Worm (Caenorhabditis elegans): ENCODE measurements around the gene Y68A4A.10.

DNA sequence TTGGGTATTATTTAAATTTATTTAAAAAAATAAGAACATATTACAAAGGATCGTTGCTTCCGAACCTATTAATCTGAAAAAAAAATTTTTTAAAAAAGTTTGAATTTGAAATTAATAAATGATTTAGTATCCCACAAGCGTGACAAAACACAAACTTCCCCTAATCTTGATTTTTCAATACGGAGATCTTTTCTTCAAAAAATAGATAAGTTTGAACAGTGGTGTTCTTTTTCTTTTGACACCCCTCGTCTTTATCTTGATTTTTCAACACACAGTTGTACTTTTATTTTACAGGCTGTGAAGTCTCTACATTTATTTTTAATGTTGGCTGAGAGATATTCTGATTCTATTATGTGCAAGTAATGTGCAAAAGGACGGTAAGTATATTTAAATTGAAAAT, 34.4 kb downstream of the Y68A4A.10 start, which contains the start of gene T19C9.10:
- TF ChIP-seq flt-1 (GFP tag; IDR thresholded peaks at IDR 0.05) = no peak
- no peak for TF ChIP-seq tab-1 (GFP tag; IDR thresholded peaks at IDR 0.05)
- TF ChIP-seq ref-1 (GFP tag; conservative IDR thresholded peaks at IDR 0.05) = no peak
- TF ChIP-seq cog-1 (tag; optimal IDR thresholded peaks at IDR 0.05) = no peak
- TF ChIP-seq klf-2 (GFP tag; conservative IDR thresholded peaks at IDR 0.05) = no peak
- TF ChIP-seq T22C8.4 (GFP tag; IDR thresholded peaks at IDR 0.05) = no peak
- TF ChIP-seq ztf-23 (GFP tag; IDR thresholded peaks at IDR 0.05) = no peak

Measured in whole organism, midembryonic.